Fruit fly (Drosophila melanogaster): Measurements from ENCODE around the gene MED24.

MED24 gene

DNA sequence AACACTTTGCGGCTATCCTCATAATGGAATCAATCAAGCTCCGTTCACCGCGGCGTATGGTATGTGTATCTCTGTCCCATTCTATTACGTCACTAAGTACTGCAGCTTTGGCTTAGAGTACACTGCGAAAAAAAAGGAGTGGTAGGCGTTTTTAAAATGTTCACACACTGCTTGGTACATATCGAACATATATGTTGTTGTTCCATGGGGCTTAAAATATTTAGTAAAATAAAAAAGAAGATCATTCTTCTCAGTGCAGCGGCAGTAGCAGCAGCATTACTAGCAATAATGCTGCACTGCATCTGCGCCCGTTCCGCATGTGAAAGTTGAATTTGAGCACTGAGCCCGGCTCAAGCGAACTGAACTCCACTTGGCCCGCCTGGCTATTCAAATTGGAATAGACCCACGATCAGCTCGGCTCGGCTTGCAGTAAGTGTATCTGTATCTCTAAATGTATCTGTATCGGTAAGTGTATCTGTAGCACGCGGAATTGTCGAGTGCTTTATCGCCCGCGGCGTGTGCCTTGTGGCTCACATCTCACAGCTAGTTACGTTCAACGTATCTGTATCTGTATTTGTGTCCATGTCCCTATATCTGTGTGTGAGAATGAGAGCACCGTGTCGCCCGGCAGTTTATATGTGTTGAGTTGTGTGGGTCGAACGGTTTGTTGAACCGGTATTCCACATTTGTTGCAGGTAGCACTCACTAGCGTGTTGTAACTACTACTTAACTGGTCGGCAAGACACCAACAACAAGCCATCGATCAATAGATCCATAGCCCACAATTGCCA, 37.7 kb upstream of the MED24 start (continued):
- TF ChIP-seq Meics (GFP tag; optimal IDR thresholded peaks at IDR 0.05) (peak; percentile 41), nerfin-1 (tag; optimal IDR thresholded peaks at IDR 0.05) (peak; percentile 20), Nf-YA (GFP tag; IDR thresholded peaks at IDR 0.05) (no peak), CG3407 (GFP tag; optimal IDR thresholded peaks at IDR 0.05) (no peak), lmd (GFP tag; IDR thresholded peaks at IDR 0.05) (peak; percentile 59), Hmx (GFP tag; optimal IDR thresholded peaks at IDR 0.05) (no peak), Aef1 (GFP tag; IDR thresholded peaks at IDR 0.05) (peak; percentile 46; the same call in 1 of the 3 replicates), CG4854 (GFP tag; optimal IDR thresholded peaks at IDR 0.05) (peak; percentile 3), CG32767 (GFP tag; IDR thresholded peaks at IDR 0.05) (peak; percentile 55; the same call in 1 of the 2 replicates), HmgZ (tag; optimal IDR thresholded peaks at IDR 0.05) (no peak), Oli (tag; optimal IDR thresholded peaks at IDR 0.05) (peak; percentile 76), CG11560 (tag; IDR thresholded peaks at IDR 0.05) (no peak), CG7357 (GFP tag; IDR thresholded peaks at IDR 0.05) (no peak), CG14860 (GFP tag; IDR thresholded peaks at IDR 0.05; ENCODE audit: partially characterized antibody) (no peak), usp (GFP tag; optimal IDR thresholded peaks at IDR 0.05) (no peak), D (optimal IDR thresholded peaks at IDR 0.05) (no peak), D (GFP tag; optimal IDR thresholded peaks at IDR 0.05) (peak; percentile 30), fd96Cb (tag; optimal IDR thresholded peaks at IDR 0.05) (peak; percentile 63), sob (GFP tag; IDR thresholded peaks at IDR 0.05) (peak; percentile 46; the same call in 1 of the 2 replicates), CG3281 (GFP tag; optimal IDR thresholded peaks at IDR 0.05) (peak; percentile 22), danr (GFP tag; IDR thresholded peaks at IDR 0.05) (0 out of 2 replicates have a peak, but pooled peaks have one; percentile 23), crp (GFP tag; optimal IDR thresholded peaks at IDR 0.05) (peak in 1 of 2 experiments; percentile 3), Myb (GFP tag; optimal IDR thresholded peaks at IDR 0.05) (no peak), Sin3A (optimal IDR thresholded peaks at IDR 0.05) (no peak), hbn (GFP tag; IDR thresholded peaks at IDR 0.05; ENCODE audit: partially characterized antibody) (no peak), ash1 (GFP tag; optimal IDR thresholded peaks at IDR 0.05) (no peak), eve (GFP tag; optimal IDR thresholded peaks at IDR 0.05) (peak in 1 of 2 experiments; percentile 62), CG11093 (GFP tag; IDR thresholded peaks at IDR 0.05) (peak; percentile 26; the same call in 1 of the 3 replicates), sisA (GFP tag; IDR thresholded peaks at IDR 0.05) (peak; percentile 68), CG9932 (GFP tag; IDR thresholded peaks at IDR 0.05) (peak; percentile 30; the same call in 1 of the 2 replicates), Camta (GFP tag; optimal IDR thresholded peaks at IDR 0.05) (peak; percentile 26), Lim3 (GFP tag; IDR thresholded peaks at IDR 0.05) (peak; percentile 49; the same call in 1 of the 2 replicates), dan (GFP tag; IDR thresholded peaks at IDR 0.05) (no peak), Drgx (GFP tag; IDR thresholded peaks at IDR 0.05) (peak; percentile 97), ind (GFP tag; optimal IDR thresholded peaks at IDR 0.05) (peak; percentile 64), chm (GFP tag; IDR thresholded peaks at IDR 0.05) (no peak), esg (GFP tag; conservative IDR thresholded peaks at IDR 0.05) (peak; percentile 54; the same call in 1 of the 2 replicates), D19B (GFP tag; optimal IDR thresholded peaks at IDR 0.05) (no peak), CG13287 (GFP tag; IDR thresholded peaks at IDR 0.05; ENCODE audit: partially characterized antibody) (no peak), CG12659 (GFP tag; optimal IDR thresholded peaks at IDR 0.05) (peak; percentile 58), CG30403 (GFP tag; optimal IDR thresholded peaks at IDR 0.05) (peak; percentile 46), tll (GFP tag; optimal IDR thresholded peaks at IDR 0.05) (no peak), Hr39 (optimal IDR thresholded peaks at IDR 0.05) (no peak), gt (GFP tag; IDR thresholded peaks at IDR 0.05) (no peak), CG5180 (GFP tag; optimal IDR thresholded peaks at IDR 0.05) (peak; percentile 49), BtbVII (GFP tag; optimal IDR thresholded peaks at IDR 0.05) (peak; percentile 42), unpg (GFP tag; optimal IDR thresholded peaks at IDR 0.05) (peak; percentile 40), peb (GFP tag; IDR thresholded peaks at IDR 0.05) (no peak; the same call in 1 of the 2 replicates), dmrt11E (tag; optimal IDR thresholded peaks at IDR 0.05) (no peak), CG8281 (tag; optimal IDR thresholded peaks at IDR 0.05) (peak; percentile 3)

Data from whole organism, embryonic.